Worm (Caenorhabditis elegans) whole organism, L3 larva: ENCODE measurements around the gene ZC239.14.

Experiments used
- lin-15B ChIP-seq: fragments of 150-350 bp; optimal IDR thresholded peaks from 2 replicates; lab custom pipeline; 2014; ENCODE audit warnings: missing biosample characterization, missing genetic modification characterization
- nhr-237 ChIP-seq: fragments of 150-350 bp; optimal IDR thresholded peaks from 2 replicates; lab custom pipeline; 2014; ENCODE audit warnings: missing biosample characterization, missing genetic modification characterization

DNA sequence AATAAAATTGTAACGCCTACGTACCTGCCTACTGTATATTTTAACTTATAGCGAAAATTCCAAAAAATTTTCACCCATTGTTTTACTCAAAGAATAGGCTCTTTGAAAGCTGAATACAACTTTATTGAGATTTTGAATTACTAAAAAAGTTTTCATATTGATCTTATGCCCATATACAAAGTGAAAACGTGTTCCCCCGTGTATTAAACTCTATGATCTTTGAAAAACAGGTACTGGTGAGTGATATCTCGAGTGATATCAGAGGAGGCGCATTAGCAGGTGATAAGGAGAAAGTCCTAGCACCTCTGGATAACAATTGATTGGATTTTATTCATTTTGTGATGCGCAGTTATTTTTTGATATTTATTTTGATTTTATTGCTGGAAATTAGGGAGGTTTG lies 18.4 kb upstream of the ZC239.14 start, which contains the start of gene C17F4.3:
- TF ChIP-seq lin-15B (tag; lab: Kevin White, UChicago): no peak
- no peak for TF ChIP-seq nhr-237 (tag; lab: Kevin White, UChicago)
